Fruit fly (Drosophila melanogaster) whole organism, prepupa: ENCODE results near the gene CG11037.

Experiments
- CG10631 ChIP-seq: fragments of 200-800 bp; sonication (Bioruptor generic); optimal IDR thresholded peaks from 2 replicates; lab custom pipeline; 2016; ENCODE audit warnings: missing biosample characterization, missing genetic modification characterization
- CG11294 ChIP-seq: fragments of 200-800 bp; sonication (Bioruptor generic); IDR thresholded peaks from 2 replicates; pipeline ENCODE4 v1.3.6; 2022; ENCODE audit warnings: missing biosample characterization, missing genetic modification characterization
- CG11762 ChIP-seq: fragments of 200-800 bp; sonication (Bioruptor generic); optimal IDR thresholded peaks from 3 replicates; lab custom pipeline; 2016; ENCODE audit warnings: missing biosample characterization, missing genetic modification characterization; ENCODE audit not compliant: insufficient read depth
- CG11902 ChIP-seq: fragments of 200-800 bp; sonication (Bioruptor generic); optimal IDR thresholded peaks from 3 replicates; lab custom pipeline; 2016; ENCODE audit warnings: missing biosample characterization, missing genetic modification characterization
- CG15336 ChIP-seq: fragments of 200-800 bp; sonication (Bioruptor generic); IDR thresholded peaks from 2 replicates; pipeline ENCODE4 v1.3.6; 2022; ENCODE audit warnings: missing biosample characterization, missing genetic modification characterization
- CG16779 ChIP-seq: fragments of 200-800 bp; sonication (Bioruptor generic); optimal IDR thresholded peaks from 3 replicates; lab custom pipeline; 2017; ENCODE audit warnings: missing biosample characterization, mild to moderate bottlenecking, missing genetic modification characterization
- CG32006 ChIP-seq: fragments of 200-800 bp; sonication (Bioruptor generic); optimal IDR thresholded peaks from 3 replicates; lab custom pipeline; 2017; ENCODE audit warnings: missing biosample characterization, mild to moderate bottlenecking, missing genetic modification characterization
- CG34406 ChIP-seq: fragments of 200-800 bp; sonication (Bioruptor generic); optimal IDR thresholded peaks from 3 replicates; lab custom pipeline; 2016; ENCODE audit warnings: missing biosample characterization, missing genetic modification characterization
- CG4318 ChIP-seq: fragments of 200-800 bp; sonication (Bioruptor generic); optimal IDR thresholded peaks from 3 replicates; lab custom pipeline; 2017; ENCODE audit warnings: missing biosample characterization, mild to moderate bottlenecking, missing genetic modification characterization
- CG6163 ChIP-seq: fragments of 200-800 bp; sonication (Bioruptor generic); IDR thresholded peaks from 3 replicates; pipeline ENCODE4 v1.3.6; 2022; ENCODE audit warnings: missing biosample characterization, missing genetic modification characterization
- CG6276 ChIP-seq: fragments of 200-800 bp; sonication (Bioruptor generic); optimal IDR thresholded peaks from 2 replicates; lab custom pipeline; 2017; ENCODE audit warnings: missing biosample characterization, mild to moderate bottlenecking, missing genetic modification characterization
- CG6792 ChIP-seq: fragments of 200-800 bp; sonication (Bioruptor generic); optimal IDR thresholded peaks from 3 replicates; lab custom pipeline; 2016; ENCODE audit warnings: missing biosample characterization, missing genetic modification characterization
- CG6854 ChIP-seq: fragments of 200-800 bp; sonication (Bioruptor generic); optimal IDR thresholded peaks from 2 replicates; lab custom pipeline; 2017; ENCODE audit warnings: missing biosample characterization, mild to moderate bottlenecking, missing genetic modification characterization
- CG7368 ChIP-seq: fragments of 200-800 bp; sonication (Bioruptor generic); optimal IDR thresholded peaks from 3 replicates; lab custom pipeline; 2016; ENCODE audit warnings: missing biosample characterization, missing genetic modification characterization
- CG8119 ChIP-seq: fragments of 200-800 bp; sonication (Bioruptor generic); IDR thresholded peaks from 3 replicates; pipeline ENCODE4 v1.3.6; 2022; ENCODE audit warnings: missing biosample characterization, missing genetic modification characterization
- CG8632 ChIP-seq: fragments of 200-800 bp; sonication (Bioruptor generic); optimal IDR thresholded peaks from 3 replicates; lab custom pipeline; 2016; ENCODE audit warnings: missing biosample characterization, missing genetic modification characterization
- Eip93F ChIP-seq: fragments of 200-800 bp; sonication (Bioruptor generic); optimal IDR thresholded peaks from 2 replicates; lab custom pipeline; 2016; ENCODE audit warnings: missing biosample characterization, mild to moderate bottlenecking, missing genetic modification characterization
- Gug ChIP-seq: fragments of 200-800 bp; sonication (Bioruptor generic); IDR thresholded peaks from 2 replicates; pipeline ENCODE4 v1.3.6; 2022; ENCODE audit warnings: missing biosample characterization, missing genetic modification characterization
- Hr38 ChIP-seq: sonication (Bioruptor generic); optimal IDR thresholded peaks from 2 replicates; lab custom pipeline; 2016; ENCODE audit warnings: missing biosample characterization, missing genetic modification characterization
- Lpt ChIP-seq: fragments of 200-800 bp; sonication (Bioruptor generic); optimal IDR thresholded peaks from 3 replicates; lab custom pipeline; 2016; ENCODE audit warnings: missing biosample characterization, missing genetic modification characterization
- OdsH ChIP-seq: fragments of 200-800 bp; sonication (Bioruptor generic); optimal IDR thresholded peaks from 3 replicates; lab custom pipeline; 2016; ENCODE audit warnings: missing biosample characterization, missing genetic modification characterization
- Smox ChIP-seq: fragments of 200-800 bp; sonication (Bioruptor generic); optimal IDR thresholded peaks from 3 replicates; lab custom pipeline; 2016; ENCODE audit warnings: missing biosample characterization, missing genetic modification characterization
- Sox102F ChIP-seq: fragments of 200-800 bp; sonication (Bioruptor generic); optimal IDR thresholded peaks from 2 replicates; lab custom pipeline; 2016; ENCODE audit warnings: missing biosample characterization, mild to moderate bottlenecking, missing genetic modification characterization
- Sox14 ChIP-seq: fragments of 200-800 bp; sonication (Bioruptor generic); optimal IDR thresholded peaks from 3 replicates; lab custom pipeline; 2016; ENCODE audit warnings: missing biosample characterization, missing genetic modification characterization
- Sox15 ChIP-seq: fragments of 200-800 bp; sonication (Bioruptor generic); optimal IDR thresholded peaks from 3 replicates; lab custom pipeline; 2016; ENCODE audit warnings: missing biosample characterization, missing genetic modification characterization
- acj6 ChIP-seq: fragments of 200-800 bp; sonication (Bioruptor generic); optimal IDR thresholded peaks from 3 replicates; lab custom pipeline; 2016; ENCODE audit warnings: missing biosample characterization, missing genetic modification characterization
- cyc ChIP-seq: fragments of 200-800 bp; sonication (Bioruptor generic); optimal IDR thresholded peaks from 3 replicates; lab custom pipeline; 2016; ENCODE audit warnings: missing biosample characterization, missing genetic modification characterization
- dac ChIP-seq: fragments of 200-800 bp; sonication (Bioruptor generic); optimal IDR thresholded peaks from 2 replicates; lab custom pipeline; 2017; ENCODE audit warnings: missing biosample characterization, mild to moderate bottlenecking, missing genetic modification characterization
- dsx ChIP-seq: fragments of 200-800 bp; optimal IDR thresholded peaks from 3 replicates; lab custom pipeline; 2019; ENCODE audit warnings: missing biosample characterization, mild to moderate bottlenecking, missing genetic modification characterization, moderate library complexity; ENCODE audit not compliant: poor library complexity, severe bottlenecking
- fd59A ChIP-seq: fragments of 200-800 bp; sonication (Bioruptor generic); optimal IDR thresholded peaks from 2 replicates; lab custom pipeline; 2017; ENCODE audit warnings: missing biosample characterization, mild to moderate bottlenecking, missing genetic modification characterization, missing genetic modification reagents
- fd85E ChIP-seq: fragments of 200-800 bp; sonication (Bioruptor generic); optimal IDR thresholded peaks from 3 replicates; lab custom pipeline; 2016; ENCODE audit warnings: missing biosample characterization, missing genetic modification characterization
- fkh ChIP-seq: fragments of 200-800 bp; sonication (Bioruptor generic); optimal IDR thresholded peaks from 3 replicates; lab custom pipeline; 2017; ENCODE audit warnings: missing biosample characterization, mild to moderate bottlenecking, missing genetic modification characterization, moderate library complexity
- salr ChIP-seq, 2 experiments: fragments of 200-800 bp; sonication (Bioruptor generic); optimal IDR thresholded peaks; 3 replicates each; lab custom pipeline; 2016 to 2018; ENCODE audit warnings: missing biosample characterization in 2 of 2, missing genetic modification characterization in 2 of 2, mild to moderate bottlenecking in 1 of 2
- spab ChIP-seq: fragments of 200-800 bp; sonication (Bioruptor generic); optimal IDR thresholded peaks from 2 replicates; lab custom pipeline; 2017; ENCODE audit warnings: missing biosample characterization, mild to moderate bottlenecking, missing genetic modification characterization, missing genetic modification reagents
- ss ChIP-seq, 2 experiments: fragments of 200-800 bp; sonication (Bioruptor generic); optimal IDR thresholded peaks; 2 replicates in 1 of 2; 3 replicates in 1 of 2; lab custom pipeline; 2017 to 2018; ENCODE audit warnings: mild to moderate bottlenecking in 2 of 2, missing biosample characterization in 2 of 2, missing genetic modification characterization in 2 of 2, moderate library complexity in 1 of 2
- svp ChIP-seq: fragments of 200-800 bp; sonication (Bioruptor generic); peaks from one replicate; lab custom pipeline; 2016; ENCODE audit warnings: missing biosample characterization, missing genetic modification characterization
- vri ChIP-seq: fragments of 200-800 bp; sonication (Bioruptor generic); optimal IDR thresholded peaks from 3 replicates; lab custom pipeline; 2016; ENCODE audit warnings: missing biosample characterization, mild to moderate bottlenecking, missing genetic modification characterization

CG11037 gene

dm6 chr3L:21008255-21008815 lies 47.1 kb upstream of the CG11037 start (continued):
- TF ChIP-seq CG8119 (GFP tag; lab: Robert Waterston, UW) (no peak), CG11294 (GFP tag; lab: Robert Waterston, UW) (no peak), CG6276 (GFP tag; lab: Kevin White, UChicago) (no peak), Hr38 (GFP tag; lab: Kevin White, UChicago) (no peak), fd59A (GFP tag; lab: Kevin White, UChicago) (no peak), dac (GFP tag; lab: Kevin White, UChicago) (no peak)

dm6 chr3L:21007364-21008254 lies 46.4 kb upstream of the CG11037 start:
- TF ChIP-seq Sox102F (GFP tag; lab: Kevin White, UChicago) (no peak), CG6163 (GFP tag; lab: Robert Waterston, UW) (peak; percentile 57; the same call in 2 of the 3 replicates), Smox (GFP tag; lab: Kevin White, UChicago) (no peak), spab (GFP tag; lab: Kevin White, UChicago) (no peak), dsx (GFP tag; lab: Kevin White, UChicago) (peak; percentile 98)

- TF ChIP-seq fd59A (GFP tag; lab: Kevin White, UChicago): no peak
- TF ChIP-seq dsx (GFP tag; lab: Kevin White, UChicago): no peak
- no peak for TF ChIP-seq Gug (GFP tag; lab: Robert Waterston, UW)
- no peak for TF ChIP-seq fkh (GFP tag; lab: Kevin White, UChicago)
- TF ChIP-seq CG6792 (GFP tag; lab: Kevin White, UChicago): no peak
- TF ChIP-seq Sox102F (GFP tag; lab: Kevin White, UChicago): no peak
- TF ChIP-seq Lpt (GFP tag; lab: Kevin White, UChicago): no peak
- TF ChIP-seq CG32006 (GFP tag; lab: Kevin White, UChicago): no peak
- TF ChIP-seq, all 60 proteins: peak for 0
These were observed 38.5 kb upstream of the CG11037 start for dm6 chr3L:20999639-21000038.

dm6 chr3L:20991373-20991772 lies 30.2 kb upstream of the CG11037 start, which contains the start of gene CG12984:
TSS of gene CG12984 (plus strand) at chr3L:20991673.
- TF ChIP-seq CG11294 (GFP tag; lab: Robert Waterston, UW): no peak

- 0 out of 3 replicates have a peak, but pooled peaks have one; percentile 21 for TF ChIP-seq CG8119 (GFP tag; lab: Robert Waterston, UW)
- TF ChIP-seq CG34406: peak; percentile 67
- TF ChIP-seq CG16779: no peak
- TF ChIP-seq Gug (GFP tag; lab: Robert Waterston, UW): no peak
- TF ChIP-seq fd59A (GFP tag; lab: Kevin White, UChicago): peak; percentile 50
- peak; percentile 51 for TF ChIP-seq spab (GFP tag; lab: Kevin White, UChicago)
- TF ChIP-seq Sox102F (GFP tag; lab: Kevin White, UChicago): peak; percentile 41
- no peak for TF ChIP-seq CG6854
- peak; percentile 23 for TF ChIP-seq CG7368
- TF ChIP-seq CG6163 (GFP tag; lab: Robert Waterston, UW): no peak
- TF ChIP-seq CG32006 (GFP tag; lab: Kevin White, UChicago): no peak
- TF ChIP-seq CG10631 (GFP tag; lab: Kevin White, UChicago): peak; percentile 49
- peak; percentile 50 for TF ChIP-seq CG6792 (GFP tag; lab: Kevin White, UChicago)
- no peak for TF ChIP-seq Sox14
- TF ChIP-seq cyc (GFP tag; lab: Kevin White, UChicago): peak; percentile 31
- no peak for TF ChIP-seq Eip93F (GFP tag; lab: Kevin White, UChicago)
- peak; percentile 72 for TF ChIP-seq CG8632 (GFP tag; lab: Kevin White, UChicago)
- TF ChIP-seq fd85E (GFP tag; lab: Kevin White, UChicago): no peak
- peak; percentile 26 for TF ChIP-seq Smox (GFP tag; lab: Kevin White, UChicago)
- no peak for TF ChIP-seq CG11762 (GFP tag; lab: Kevin White, UChicago)
- no peak for TF ChIP-seq CG4318
- TF ChIP-seq vri: no peak
- TF ChIP-seq salr (GFP tag; optimal IDR thresholded peaks at IDR 0.05; lab: Kevin White, UChicago): no peak
- no peak for TF ChIP-seq CG15336
- peak; percentile 8 for TF ChIP-seq CG11902 (GFP tag; lab: Kevin White, UChicago)
- TF ChIP-seq OdsH: no peak
- no peak for TF ChIP-seq Sox15 (GFP tag; lab: Kevin White, UChicago)
- TF ChIP-seq svp (GFP tag; lab: Kevin White, UChicago): peak; percentile 89
- TF ChIP-seq acj6 (GFP tag; lab: Kevin White, UChicago): peak; percentile 61
- TF ChIP-seq ss (GFP tag; optimal IDR thresholded peaks at IDR 0.05; lab: Kevin White, UChicago): peak; percentile 22 to 65
- TF ChIP-seq CG6276 (GFP tag; lab: Kevin White, UChicago): no peak
- no peak for TF ChIP-seq fkh (GFP tag; lab: Kevin White, UChicago)
These were observed 29.0 kb upstream of the CG11037 start for dm6 chr3L:20990231-20990630.
